Fruit fly (Drosophila melanogaster) Kc167 (cell line): ENCODE data around the gene CG4839.

Experiments used
- h ChIP-seq: fragments of >200 bp; optimal IDR thresholded peaks from 3 replicates; lab custom pipeline; 2018; ENCODE audit warnings: missing external identifiers
- insv ChIP-seq: fragments of >200 bp; optimal IDR thresholded peaks from 3 replicates; lab custom pipeline; 2018; ENCODE audit warnings: missing external identifiers
- ttk ChIP-seq: sonication (Bioruptor generic); optimal IDR thresholded peaks from 2 replicates; lab custom pipeline; 2017; ENCODE audit warnings: missing external identifiers

DNA sequence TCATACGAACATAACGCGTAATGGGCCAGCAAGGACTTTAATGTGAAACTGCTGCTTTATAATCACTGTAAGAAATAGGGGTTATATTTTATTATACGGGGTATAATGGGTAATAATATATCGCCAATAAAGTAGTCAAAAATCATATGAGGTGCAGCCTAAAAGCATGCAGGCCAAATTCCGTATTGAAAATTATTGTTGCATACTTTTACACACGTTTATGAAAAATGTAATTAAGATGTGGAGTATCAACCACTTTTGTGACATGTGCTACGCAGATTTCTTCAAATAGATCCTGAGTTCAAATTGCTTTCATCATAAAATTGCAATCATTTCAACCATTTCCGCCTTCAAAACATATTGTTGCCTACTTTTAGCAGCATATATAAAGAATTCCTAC, 13.8 kb upstream of the CG4839 start:
- TF ChIP-seq ttk (lab: Kevin White, UChicago): no peak
- no peak for TF ChIP-seq insv (lab: Kevin White, UChicago)
- TF ChIP-seq h (lab: Kevin White, UChicago): no peak
